Worm (Caenorhabditis elegans) whole organism, L2 larva: ENCODE data around the gene eas-1.
A peak's percentile ranks its signal among the peaks of the same experiment; 100 is the strongest.

ENCODE experiments used
- F13H6.1 ChIP-seq: sonication (generic microtip); optimal IDR thresholded peaks from 2 replicates; lab custom pipeline; 2016; ENCODE audit warnings: missing genetic modification characterization, missing compliant biosample characterization
- R02D3.7 ChIP-seq: fragments of 150-350 bp; optimal IDR thresholded peaks from 2 replicates; lab custom pipeline; 2014; ENCODE audit warnings: missing biosample characterization, missing genetic modification characterization
- ZK546.5 ChIP-seq: sonication (generic microtip); optimal IDR thresholded peaks from 2 replicates; lab custom pipeline; 2017; ENCODE audit warnings: missing biosample characterization, missing genetic modification characterization
- aly-2 ChIP-seq: fragments of 150-350 bp; optimal IDR thresholded peaks from 2 replicates; lab custom pipeline; 2014; ENCODE audit warnings: missing biosample characterization, missing genetic modification characterization
- blmp-1 ChIP-seq: sonication (generic microtip); optimal IDR thresholded peaks from 2 replicates; lab custom pipeline; 2017; ENCODE audit warnings: missing genetic modification characterization, mild to moderate bottlenecking, missing compliant biosample characterization, antibody characterized with exemption, moderate library complexity; ENCODE audit not compliant: insufficient read depth
- ceh-16 ChIP-seq: fragments of 150-350 bp; optimal IDR thresholded peaks from 2 replicates; lab custom pipeline; 2014; ENCODE audit warnings: missing biosample characterization, missing genetic modification characterization
- ceh-82 ChIP-seq: fragments of 150-350 bp; optimal IDR thresholded peaks from 2 replicates; lab custom pipeline; 2014; ENCODE audit warnings: missing biosample characterization, missing genetic modification characterization
- crh-2 ChIP-seq: sonication (generic microtip); optimal IDR thresholded peaks from 2 replicates; lab custom pipeline; 2017; ENCODE audit warnings: missing biosample characterization, missing genetic modification characterization
- dmd-4 ChIP-seq: sonication (generic microtip); optimal IDR thresholded peaks from 2 replicates; lab custom pipeline; 2017; ENCODE audit warnings: missing biosample characterization, missing genetic modification characterization
- egl-27 ChIP-seq: sonication (generic microtip); optimal IDR thresholded peaks from 3 replicates; lab custom pipeline; 2017; ENCODE audit warnings: missing biosample characterization, missing genetic modification reagents, missing genetic modification characterization
- elt-1 ChIP-seq: fragments of 150-350 bp; optimal IDR thresholded peaks from 2 replicates; lab custom pipeline; 2014; ENCODE audit warnings: missing biosample characterization, missing genetic modification characterization
- elt-3 ChIP-seq: sonication (generic microtip); optimal IDR thresholded peaks from 2 replicates; lab custom pipeline; 2017; ENCODE audit warnings: missing biosample characterization, missing genetic modification characterization
- fos-1 ChIP-seq: fragments of 150-350 bp; optimal IDR thresholded peaks from 2 replicates; lab custom pipeline; 2014; ENCODE audit warnings: missing biosample characterization, missing genetic modification characterization
- gmeb-1 ChIP-seq: fragments of 150-350 bp; optimal IDR thresholded peaks from 2 replicates; lab custom pipeline; 2014; ENCODE audit warnings: missing biosample characterization, missing genetic modification characterization
- lin-11 ChIP-seq: fragments of 150-350 bp; sonication (generic microtip); optimal IDR thresholded peaks from 2 replicates; lab custom pipeline; 2014; ENCODE audit warnings: missing biosample characterization, missing genetic modification characterization, inconsistent platforms, mixed read lengths
- lin-13 ChIP-seq: fragments of 150-350 bp; optimal IDR thresholded peaks from 2 replicates; lab custom pipeline; 2014; ENCODE audit warnings: missing biosample characterization, missing genetic modification reagents, missing genetic modification characterization
- lin-39 ChIP-seq: fragments of 150-350 bp; optimal IDR thresholded peaks from 2 replicates; lab custom pipeline; 2014; ENCODE audit warnings: missing biosample characterization, missing genetic modification reagents, missing genetic modification characterization
- lsy-2 ChIP-seq, 2 experiments: fragments of 150-350 bp in 1 of 2; sonication (generic microtip) in 1 of 2; optimal IDR thresholded peaks; 2 replicates each; lab custom pipeline; 2014 to 2017; ENCODE audit warnings: missing biosample characterization in 2 of 2, missing genetic modification characterization in 2 of 2
- mbf-1 ChIP-seq: sonication (generic microtip); optimal IDR thresholded peaks from 2 replicates; lab custom pipeline; 2017; ENCODE audit warnings: missing biosample characterization, missing genetic modification characterization
- mdl-1 ChIP-seq, 2 experiments: fragments of 150-350 bp in 1 of 2; sonication (generic microtip) in 1 of 2; optimal IDR thresholded peaks; 2 replicates each; lab custom pipeline; 2017; ENCODE audit warnings: missing biosample characterization in 2 of 2, missing genetic modification characterization in 2 of 2
- nhr-11 ChIP-seq: fragments of 150-350 bp; optimal IDR thresholded peaks from 2 replicates; lab custom pipeline; 2014; ENCODE audit warnings: missing biosample characterization, missing genetic modification characterization
- nhr-12 ChIP-seq: fragments of 150-350 bp; optimal IDR thresholded peaks from 2 replicates; lab custom pipeline; 2014; ENCODE audit warnings: missing biosample characterization, missing genetic modification characterization
- nhr-21 ChIP-seq: fragments of 150-350 bp; optimal IDR thresholded peaks from 2 replicates; lab custom pipeline; 2014; ENCODE audit warnings: missing biosample characterization, missing genetic modification characterization
- nhr-25 ChIP-seq: fragments of 150-350 bp; sonication (generic microtip); optimal IDR thresholded peaks from 3 replicates; lab custom pipeline; 2014; ENCODE audit warnings: missing biosample characterization, missing genetic modification characterization
- peb-1 ChIP-seq: fragments of 150-350 bp; optimal IDR thresholded peaks from 2 replicates; lab custom pipeline; 2014; ENCODE audit warnings: missing biosample characterization, missing genetic modification characterization
- sem-4 ChIP-seq: fragments of 150-350 bp; optimal IDR thresholded peaks from 2 replicates; lab custom pipeline; 2014; ENCODE audit warnings: missing biosample characterization, missing genetic modification reagents, missing genetic modification characterization
- sma-9 ChIP-seq, 2 experiments: fragments of 150-350 bp in 1 of 2; sonication (generic microtip) in 1 of 2; optimal IDR thresholded peaks; 2 replicates each; lab custom pipeline; 2014 to 2016; ENCODE audit warnings: missing genetic modification characterization in 2 of 2, mild to moderate bottlenecking in 1 of 2, missing biosample characterization in 1 of 2, missing compliant biosample characterization in 1 of 2, missing genetic modification reagents in 1 of 2, moderate library complexity in 1 of 2
- snpc-4 ChIP-seq: fragments of 150-350 bp; optimal IDR thresholded peaks from 2 replicates; lab custom pipeline; 2014; ENCODE audit warnings: missing biosample characterization, missing genetic modification characterization
- unc-39 ChIP-seq: fragments of 150-350 bp; optimal IDR thresholded peaks from 2 replicates; lab custom pipeline; 2014; ENCODE audit warnings: missing biosample characterization, missing genetic modification characterization
- unc-62 ChIP-seq: fragments of 150-350 bp; optimal IDR thresholded peaks from 2 replicates; lab custom pipeline; 2014; ENCODE audit warnings: missing biosample characterization, missing genetic modification reagents, missing genetic modification characterization
- zag-1 ChIP-seq: fragments of 150-350 bp; optimal IDR thresholded peaks from 2 replicates; lab custom pipeline; 2014; ENCODE audit warnings: missing biosample characterization, missing genetic modification characterization
- ztf-1 ChIP-seq: fragments of 200-800 bp; sonication (Bioruptor generic); conservative IDR thresholded peaks from 2 replicates; pipeline ENCODE4 v1.3.6; 2022; ENCODE audit warnings: missing genetic modification characterization, missing compliant biosample characterization
- ztf-11 ChIP-seq: sonication (generic microtip); optimal IDR thresholded peaks from 2 replicates; lab custom pipeline; 2017; ENCODE audit warnings: missing biosample characterization, missing genetic modification characterization
- ztf-4 ChIP-seq: fragments of 150-350 bp; optimal IDR thresholded peaks from 2 replicates; lab custom pipeline; 2014; ENCODE audit warnings: missing biosample characterization, missing genetic modification characterization

The eas-1 gene

DNA sequence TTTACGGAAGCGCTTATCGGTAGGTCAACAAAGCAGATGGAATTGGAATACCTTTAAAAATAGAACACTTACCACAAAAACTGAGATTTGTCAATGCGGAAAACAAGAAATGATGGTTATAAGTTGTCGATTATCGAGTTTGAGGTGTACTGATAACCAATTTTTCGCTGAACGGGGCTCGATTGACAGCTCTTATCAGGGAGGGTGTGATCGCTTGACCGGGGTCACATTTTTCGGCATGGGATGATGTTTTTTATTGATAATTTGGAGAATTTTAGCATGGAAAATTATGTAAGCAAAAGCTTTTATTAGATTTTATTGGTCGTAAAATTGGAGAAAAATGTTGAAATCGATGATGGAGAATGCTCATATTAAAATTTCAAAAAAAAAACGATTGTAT is 29.7 kb downstream of the eas-1 start:
- no peak for TF ChIP-seq nhr-12
- peak; percentile 91 for TF ChIP-seq fos-1 (tag; lab: Kevin White, UChicago)
- peak; percentile 45 for TF ChIP-seq crh-2 (tag; lab: Kevin White, UChicago)
- TF ChIP-seq gmeb-1 (tag; lab: Kevin White, UChicago), result peak; percentile 33
- peak; percentile 46 for TF ChIP-seq F13H6.1
- no peak for TF ChIP-seq peb-1 (tag; lab: Kevin White, UChicago)
- peak; percentile 42 for TF ChIP-seq sma-9 (GFP tag; optimal IDR thresholded peaks at IDR 0.05; lab: Kevin White, UChicago)
- no peak for TF ChIP-seq sma-9 (tag; optimal IDR thresholded peaks at IDR 0.05; lab: Kevin White, UChicago)
- TF ChIP-seq, all 48 proteins: peak for 5

ce11 chrII:4771282-4771681 is 31.1 kb downstream of the eas-1 start, which contains the start of gene F26G1.5:
Gene F26G1.5, minus strand, starts transcription at chrII:4771382.
- TF ChIP-seq nhr-11 (tag; lab: Kevin White, UChicago) (no peak), nhr-21 (no peak), ceh-16 (tag; lab: Kevin White, UChicago) (no peak), ZK546.5 (tag; lab: Kevin White, UChicago) (no peak), zag-1 (tag; lab: Kevin White, UChicago) (no peak), ztf-1 (no peak), crh-2 (tag; lab: Kevin White, UChicago) (no peak), nhr-25 (tag; lab: Kevin White, UChicago) (no peak), R02D3.7 (no peak), aly-2 (no peak), gmeb-1 (tag; lab: Kevin White, UChicago) (no peak), mdl-1 (tag; optimal IDR thresholded peaks at IDR 0.05; lab: Kevin White, UChicago) (no peak), lin-13 (GFP tag; lab: Kevin White, UChicago) (no peak), sem-4 (tag; lab: Kevin White, UChicago) (no peak), elt-1 (tag; lab: Kevin White, UChicago) (no peak), dmd-4 (no peak), lin-11 (tag; lab: Kevin White, UChicago) (no peak), ztf-11 (tag; lab: Kevin White, UChicago) (no peak), elt-3 (tag; lab: Kevin White, UChicago) (no peak), ceh-82 (no peak)

ce11 chrII:4772441-4772840 is 32.2 kb downstream of the eas-1 start:
- TF ChIP-seq egl-27 (no peak), blmp-1 (peak; percentile 18), unc-62 (GFP tag; lab: Kevin White, UChicago) (no peak), dmd-4 (no peak), ztf-4 (tag; lab: Kevin White, UChicago) (no peak), sem-4 (tag; lab: Kevin White, UChicago) (no peak), lin-39 (tag; lab: Kevin White, UChicago) (no peak), fos-1 (tag; lab: Kevin White, UChicago) (peak; percentile 2), lsy-2 (tag; optimal IDR thresholded peaks at IDR 0.05; lab: Kevin White, UChicago) (no peak), F13H6.1 (peak; percentile 12), nhr-25 (tag; lab: Kevin White, UChicago) (no peak)

DNA sequence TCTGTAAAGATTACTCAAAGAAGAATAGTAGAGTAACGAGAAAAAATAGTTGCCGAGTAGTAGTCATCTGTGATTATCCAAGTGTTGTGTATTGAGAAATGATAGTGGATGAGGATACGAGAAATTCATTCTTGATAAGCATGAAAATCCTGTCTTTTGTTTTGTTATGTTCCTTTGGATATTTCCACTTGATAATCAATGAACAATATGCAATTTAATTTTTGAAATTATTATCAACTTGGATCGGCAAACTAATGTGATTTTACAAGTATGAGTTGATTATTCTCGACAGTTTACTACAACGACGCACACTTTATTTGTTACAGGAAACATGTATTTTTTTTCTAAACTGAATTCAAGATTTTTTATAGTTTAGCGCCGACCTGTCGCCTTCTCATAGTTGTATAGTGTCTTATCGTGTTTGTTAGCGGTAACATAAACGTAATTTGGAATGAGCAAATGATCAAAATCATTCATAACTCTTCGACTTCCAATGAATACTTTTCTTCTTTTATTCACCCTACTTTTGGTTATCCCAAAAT is 33.8 kb downstream of the eas-1 start, which contains the start of the genes F26G1.9 and F26G1.10:
Gene F26G1.9, minus strand, starts transcription at position 101 of the 542 bp plus-strand sequence.
Gene F26G1.10, plus strand, starts transcription at position 492 of the 542 bp plus-strand sequence.
- TF ChIP-seq ZK546.5 (tag; lab: Kevin White, UChicago), result no peak
- no peak for TF ChIP-seq snpc-4 (tag; lab: Kevin White, UChicago)
- TF ChIP-seq fos-1 (tag; lab: Kevin White, UChicago), result peak; percentile 28
- TF ChIP-seq, all 48 proteins: peak for 1

DNA sequence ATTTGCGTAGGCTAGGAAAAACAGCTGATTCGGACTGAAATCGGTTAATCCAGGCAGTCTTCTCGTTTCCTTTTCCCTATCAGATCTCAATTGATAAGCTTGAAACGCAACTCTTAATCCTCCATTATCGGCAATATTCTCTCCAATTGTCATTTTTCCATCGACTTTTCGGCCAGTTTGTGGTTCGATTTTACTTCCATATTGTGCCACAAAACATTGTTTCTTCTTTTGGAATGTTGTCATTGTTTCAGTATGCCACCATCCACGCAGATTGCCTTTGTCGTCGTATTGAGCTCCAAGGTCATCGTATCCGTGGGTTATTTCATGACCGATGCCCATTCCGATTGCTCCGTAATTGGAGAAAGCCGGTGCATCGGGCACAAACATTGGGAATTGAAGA is 35.6 kb downstream of the eas-1 start:
- no peak for TF ChIP-seq fos-1 (tag; lab: Kevin White, UChicago)
- TF ChIP-seq unc-39, result no peak
- no peak for TF ChIP-seq ztf-11 (tag; lab: Kevin White, UChicago)
- TF ChIP-seq mbf-1 (tag; lab: Kevin White, UChicago), result no peak
